Worm (Caenorhabditis elegans) whole organism, mixed stage, embryonic: ENCODE measurements around the gene D1025.1.

ENCODE experiments used
- flh-1 ChIP-seq: fragments of 200-800 bp; sonication (Bioruptor generic); optimal IDR thresholded peaks from 2 replicates; lab custom pipeline; 2018; ENCODE audit warnings: mild to moderate bottlenecking, missing genetic modification characterization, moderate library complexity, missing compliant biosample characterization
- hlh-1 ChIP-seq: fragments of 150-350 bp; optimal IDR thresholded peaks from 2 replicates; lab custom pipeline; 2014; ENCODE audit warnings: missing biosample characterization, missing genetic modification reagents, missing genetic modification characterization
- lin-13 ChIP-seq: fragments of 150-350 bp; optimal IDR thresholded peaks from 2 replicates; lab custom pipeline; 2014; ENCODE audit warnings: missing biosample characterization, missing genetic modification characterization
- lsy-2 ChIP-seq: fragments of 150-350 bp; optimal IDR thresholded peaks from 2 replicates; lab custom pipeline; 2014; ENCODE audit warnings: missing biosample characterization, missing genetic modification characterization
- snpc-4 ChIP-seq: fragments of 150-350 bp; optimal IDR thresholded peaks from 2 replicates; lab custom pipeline; 2014; ENCODE audit warnings: missing biosample characterization, missing genetic modification characterization

- TF ChIP-seq lsy-2 (tag; lab: Kevin White, UChicago), result no peak
- TF ChIP-seq hlh-1, result no peak
- no peak for TF ChIP-seq lin-13 (tag; lab: Kevin White, UChicago)
- no peak for TF ChIP-seq snpc-4 (tag; lab: Kevin White, UChicago)
- TF ChIP-seq flh-1 (GFP tag; lab: Kevin White, UChicago), result no peak
Measured at ce11 chrX:14520463-14520862, at the start of gene D1025.1.
